Worm (Caenorhabditis elegans) whole organism, late embryonic: ENCODE results near the gene umps-1.

Source experiments
- C08G9.2 ChIP-seq: sonication (generic microtip); optimal IDR thresholded peaks from 2 replicates; lab custom pipeline; 2016; ENCODE audit warnings: mild to moderate bottlenecking, missing genetic modification characterization, moderate library complexity, missing compliant biosample characterization
- F13H6.1 ChIP-seq: sonication (generic microtip); optimal IDR thresholded peaks from 2 replicates; lab custom pipeline; 2016; ENCODE audit warnings: missing genetic modification characterization, missing compliant biosample characterization
- K02D7.2 ChIP-seq: sonication (generic microtip); optimal IDR thresholded peaks from 2 replicates; lab custom pipeline; 2017; ENCODE audit warnings: mild to moderate bottlenecking, missing genetic modification characterization, missing compliant biosample characterization
- K09A11.1 ChIP-seq: sonication (generic microtip); optimal IDR thresholded peaks from 2 replicates; lab custom pipeline; 2017; ENCODE audit warnings: antibody characterized with exemption, mild to moderate bottlenecking, missing genetic modification characterization, missing compliant biosample characterization; ENCODE audit not compliant: insufficient read depth
- ahr-1 ChIP-seq: sonication (generic microtip); optimal IDR thresholded peaks from 2 replicates; lab custom pipeline; 2016; ENCODE audit warnings: missing genetic modification characterization, missing compliant biosample characterization
- ceh-14 ChIP-seq: sonication (generic microtip); optimal IDR thresholded peaks from 2 replicates; lab custom pipeline; 2016; ENCODE audit warnings: missing genotype, missing genetic modification characterization, missing compliant biosample characterization
- ceh-24 ChIP-seq: sonication (generic microtip); optimal IDR thresholded peaks from 2 replicates; lab custom pipeline; 2016; ENCODE audit warnings: mild to moderate bottlenecking, missing genetic modification characterization, missing compliant biosample characterization
- ceh-30 ChIP-seq: fragments of 150-350 bp; optimal IDR thresholded peaks from 2 replicates; lab custom pipeline; 2014; ENCODE audit warnings: missing biosample characterization, missing genetic modification characterization
- ceh-34 ChIP-seq: sonication (generic microtip); optimal IDR thresholded peaks from 2 replicates; lab custom pipeline; 2016; ENCODE audit warnings: mild to moderate bottlenecking, missing genetic modification characterization, missing compliant biosample characterization
- ceh-45 ChIP-seq: fragments of 200-800 bp; sonication (Bioruptor generic); IDR thresholded peaks from 2 replicates; pipeline ENCODE4 v1.3.6; 2022; ENCODE audit warnings: missing genetic modification reagents, missing genetic modification characterization, missing compliant biosample characterization
- ceh-48 ChIP-seq: sonication (generic microtip); optimal IDR thresholded peaks from 2 replicates; lab custom pipeline; 2016; ENCODE audit warnings: missing genetic modification characterization, inconsistent platforms, missing compliant biosample characterization
- ceh-6 ChIP-seq: fragments of 200-800 bp; sonication (Bioruptor generic); optimal IDR thresholded peaks from 2 replicates; lab custom pipeline; 2018; ENCODE audit warnings: mild to moderate bottlenecking, missing genetic modification characterization, missing compliant biosample characterization
- elt-2 ChIP-seq: sonication (generic microtip); optimal IDR thresholded peaks from 2 replicates; lab custom pipeline; 2016; ENCODE audit warnings: missing genetic modification reagents, missing genetic modification characterization, missing compliant biosample characterization
- eyg-1 ChIP-seq: sonication (generic microtip); optimal IDR thresholded peaks from 2 replicates; lab custom pipeline; 2016; ENCODE audit warnings: missing genotype, missing genetic modification characterization, missing compliant biosample characterization
- fkh-10 ChIP-seq: fragments of 150-350 bp; optimal IDR thresholded peaks from 2 replicates; lab custom pipeline; 2014; ENCODE audit warnings: missing biosample characterization, missing genetic modification reagents, missing genetic modification characterization
- hlh-15 ChIP-seq: sonication (generic microtip); optimal IDR thresholded peaks from 2 replicates; lab custom pipeline; 2016; ENCODE audit warnings: missing genetic modification characterization, missing compliant biosample characterization
- hlh-30 ChIP-seq: sonication (generic microtip); optimal IDR thresholded peaks from 2 replicates; lab custom pipeline; 2017; ENCODE audit warnings: antibody characterized with exemption, missing genetic modification characterization, missing compliant biosample characterization; ENCODE audit not compliant: insufficient read depth
- lim-6 ChIP-seq: sonication (generic microtip); optimal IDR thresholded peaks from 2 replicates; lab custom pipeline; 2016; ENCODE audit warnings: missing genetic modification characterization, missing compliant biosample characterization
- lin-11 ChIP-seq: fragments of 200-800 bp; sonication (Bioruptor generic); optimal IDR thresholded peaks from 2 replicates; lab custom pipeline; 2018; ENCODE audit warnings: mild to moderate bottlenecking, missing genetic modification characterization, missing compliant biosample characterization
- nhr-11 ChIP-seq: fragments of 150-350 bp; optimal IDR thresholded peaks from 2 replicates; lab custom pipeline; 2014; ENCODE audit warnings: missing biosample characterization, missing genetic modification characterization
- nhr-232 ChIP-seq: sonication (generic microtip); optimal IDR thresholded peaks from 2 replicates; lab custom pipeline; 2016; ENCODE audit warnings: missing genetic modification characterization, missing compliant biosample characterization
- pag-3 ChIP-seq: sonication (generic microtip); optimal IDR thresholded peaks from 2 replicates; lab custom pipeline; 2016; ENCODE audit warnings: missing compliant biosample characterization, missing genetic modification characterization, borderline replicate concordance
- pax-1 ChIP-seq: fragments of 150-350 bp; optimal IDR thresholded peaks from 2 replicates; lab custom pipeline; 2014; ENCODE audit warnings: missing biosample characterization, missing genetic modification characterization
- pha-2 ChIP-seq: sonication (generic microtip); optimal IDR thresholded peaks from 2 replicates; lab custom pipeline; 2017; ENCODE audit warnings: mild to moderate bottlenecking, missing genetic modification characterization, missing compliant biosample characterization
- pha-4 ChIP-seq: fragments of 150-350 bp; optimal IDR thresholded peaks from 2 replicates; lab custom pipeline; 2018; ENCODE audit warnings: missing biosample characterization, missing genetic modification reagents, missing genetic modification characterization
- pros-1 ChIP-seq: fragments of 150-350 bp; optimal IDR thresholded peaks from 2 replicates; lab custom pipeline; 2014; ENCODE audit warnings: missing biosample characterization, missing genetic modification reagents, missing genetic modification characterization
- ref-2 ChIP-seq: sonication (generic microtip); optimal IDR thresholded peaks from 2 replicates; lab custom pipeline; 2016; ENCODE audit warnings: missing genetic modification characterization, missing compliant biosample characterization
- sox-4 ChIP-seq: sonication (generic microtip); optimal IDR thresholded peaks from 2 replicates; lab custom pipeline; 2017; ENCODE audit warnings: mild to moderate bottlenecking, missing genetic modification characterization, inconsistent platforms, missing compliant biosample characterization
- tbx-2 ChIP-seq: sonication (generic microtip); optimal IDR thresholded peaks from 2 replicates; lab custom pipeline; 2016; ENCODE audit warnings: missing genetic modification characterization, missing compliant biosample characterization
- ttx-3 ChIP-seq: sonication (generic microtip); optimal IDR thresholded peaks from 2 replicates; lab custom pipeline; 2016; ENCODE audit warnings: missing genetic modification reagents, missing genetic modification characterization, missing compliant biosample characterization
- unc-3 ChIP-seq, 2 experiments: fragments of 200-800 bp in 1 of 2; sonication (Bioruptor generic) in 1 of 2; sonication (generic microtip) in 1 of 2; conservative IDR thresholded peaks in 1 of 2; optimal IDR thresholded peaks in 1 of 2; 2 replicates each; pipeline versions ENCODE4 v1.3.6 to Lab custom; 2016 to 2022; ENCODE audit warnings: missing compliant biosample characterization in 2 of 2, missing genetic modification characterization in 2 of 2, missing genetic modification reagents in 1 of 2
- unc-42 ChIP-seq: sonication (generic microtip); optimal IDR thresholded peaks from 2 replicates; lab custom pipeline; 2016; ENCODE audit warnings: missing genotype, missing genetic modification characterization, missing compliant biosample characterization
- unc-55 ChIP-seq: sonication (generic microtip); optimal IDR thresholded peaks from 2 replicates; lab custom pipeline; 2017; ENCODE audit warnings: missing biosample characterization, missing genetic modification reagents, missing genetic modification characterization
- unc-86 ChIP-seq: sonication (generic microtip); optimal IDR thresholded peaks from 2 replicates; lab custom pipeline; 2016; ENCODE audit warnings: missing genetic modification characterization, missing compliant biosample characterization

The umps-1 gene

DNA sequence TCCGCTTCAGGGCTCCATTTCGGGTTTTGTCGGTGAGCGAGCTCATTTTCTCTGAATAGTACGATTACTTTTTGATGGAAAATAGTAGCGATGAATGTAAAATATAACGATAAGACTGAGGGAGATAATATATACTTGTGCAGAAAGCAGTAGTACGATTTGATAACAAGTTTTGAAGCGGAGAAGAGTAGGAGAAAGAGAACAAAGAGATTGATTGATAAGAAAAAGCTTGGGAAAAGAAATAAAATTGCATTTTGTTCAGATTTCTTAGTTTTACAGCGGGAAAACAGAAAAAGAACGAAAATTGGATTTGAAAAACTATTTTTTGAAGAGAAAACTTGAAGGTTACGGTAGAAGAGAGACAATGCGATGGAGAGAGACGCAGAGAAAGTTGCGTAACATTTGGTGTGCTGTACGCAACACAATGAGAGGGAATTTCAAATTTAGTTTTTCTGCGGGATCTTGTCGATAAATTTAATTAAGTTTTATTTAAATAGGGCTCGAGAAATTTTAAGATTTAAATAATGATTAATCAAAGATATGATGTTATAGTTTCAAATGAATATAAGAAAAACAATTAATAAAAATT is at the start of gene umps-1:
Gene umps-1, minus strand, starts transcription at position 51 of the 589 bp plus-strand sequence.
- TF ChIP-seq elt-2 (tag; lab: Kevin White, UChicago) = peak; percentile 5
- no peak for TF ChIP-seq unc-55

DNA sequence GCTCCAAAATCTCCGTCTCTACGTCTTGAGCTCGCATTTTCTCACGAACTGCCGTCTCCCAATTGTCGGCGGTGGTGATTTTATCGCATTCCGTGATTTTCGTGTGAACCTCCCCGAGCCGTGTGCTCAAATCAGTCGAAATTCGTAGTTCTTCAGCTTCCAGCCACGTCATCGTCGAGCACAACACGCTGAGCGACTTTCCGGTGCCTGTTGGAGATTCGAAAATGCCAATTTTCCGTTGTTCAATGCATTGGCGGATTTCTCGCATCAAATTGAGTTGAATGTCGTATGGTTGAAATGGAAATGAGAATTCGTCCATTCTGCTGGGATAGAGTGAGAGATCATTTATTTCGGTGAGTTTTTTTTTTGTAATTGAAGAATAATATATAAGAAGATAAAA is 47.5 kb upstream of the umps-1 start, which contains the start of the genes M03C11.3 and chl-1:
Gene M03C11.3, plus strand, starts transcription at position 153 of the 400 bp plus-strand sequence.
Gene chl-1, minus strand, starts transcription at position 323 of the 400 bp plus-strand sequence.
- no peak for TF ChIP-seq ceh-24
- no peak for TF ChIP-seq eyg-1 (tag; lab: Kevin White, UChicago)
- TF ChIP-seq pag-3 (tag; lab: Kevin White, UChicago) = no peak
- no peak for TF ChIP-seq ttx-3
- no peak for TF ChIP-seq lim-6 (tag; lab: Kevin White, UChicago)
- TF ChIP-seq pha-2 (tag; lab: Kevin White, UChicago) = no peak
- no peak for TF ChIP-seq F13H6.1 (tag; lab: Kevin White, UChicago)
- TF ChIP-seq pros-1 = no peak
- no peak for TF ChIP-seq unc-86 (tag; lab: Kevin White, UChicago)
- no peak for TF ChIP-seq C08G9.2 (tag; lab: Kevin White, UChicago)
- TF ChIP-seq ceh-34 (tag; lab: Kevin White, UChicago) = no peak
- no peak for TF ChIP-seq ref-2 (tag; lab: Kevin White, UChicago)
- TF ChIP-seq ahr-1 (tag; lab: Kevin White, UChicago) = no peak
- TF ChIP-seq K02D7.2 (tag; lab: Kevin White, UChicago) = no peak
- TF ChIP-seq tbx-2 (tag; lab: Kevin White, UChicago) = no peak
- TF ChIP-seq ceh-45 = no peak

DNA sequence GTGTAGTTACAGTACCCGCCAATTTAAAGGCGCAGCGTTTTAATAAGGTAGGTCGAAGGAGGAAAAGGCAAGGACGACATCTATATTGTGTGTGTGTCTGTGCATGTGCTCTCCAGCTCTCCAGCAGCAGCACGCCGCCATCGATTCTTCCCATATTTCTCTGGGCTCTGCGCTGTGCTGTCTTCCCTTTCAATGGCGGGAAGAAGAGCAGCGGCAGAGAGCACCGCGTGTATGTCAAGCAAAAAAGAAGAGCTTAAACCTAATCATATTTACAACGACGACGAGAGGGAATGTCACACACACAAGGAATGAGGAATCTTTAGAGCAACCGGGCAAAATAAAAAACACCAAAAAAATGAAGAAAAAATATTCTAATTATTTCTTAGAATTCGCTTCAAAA is 41.5 kb upstream of the umps-1 start:
- TF ChIP-seq ceh-48 (tag; lab: Kevin White, UChicago) (peak; percentile 72), hlh-30 (tag; lab: Kevin White, UChicago) (no peak), ceh-6 (no peak), unc-42 (tag; lab: Kevin White, UChicago) (peak; percentile 92), nhr-11 (tag; lab: Kevin White, UChicago) (no peak), unc-3 (GFP tag; conservative IDR thresholded peaks at IDR 0.05; lab: Robert Waterston, UW) (no peak), unc-3 (tag; optimal IDR thresholded peaks at IDR 0.05; lab: Kevin White, UChicago) (no peak), pax-1 (tag; lab: Kevin White, UChicago) (no peak)

DNA sequence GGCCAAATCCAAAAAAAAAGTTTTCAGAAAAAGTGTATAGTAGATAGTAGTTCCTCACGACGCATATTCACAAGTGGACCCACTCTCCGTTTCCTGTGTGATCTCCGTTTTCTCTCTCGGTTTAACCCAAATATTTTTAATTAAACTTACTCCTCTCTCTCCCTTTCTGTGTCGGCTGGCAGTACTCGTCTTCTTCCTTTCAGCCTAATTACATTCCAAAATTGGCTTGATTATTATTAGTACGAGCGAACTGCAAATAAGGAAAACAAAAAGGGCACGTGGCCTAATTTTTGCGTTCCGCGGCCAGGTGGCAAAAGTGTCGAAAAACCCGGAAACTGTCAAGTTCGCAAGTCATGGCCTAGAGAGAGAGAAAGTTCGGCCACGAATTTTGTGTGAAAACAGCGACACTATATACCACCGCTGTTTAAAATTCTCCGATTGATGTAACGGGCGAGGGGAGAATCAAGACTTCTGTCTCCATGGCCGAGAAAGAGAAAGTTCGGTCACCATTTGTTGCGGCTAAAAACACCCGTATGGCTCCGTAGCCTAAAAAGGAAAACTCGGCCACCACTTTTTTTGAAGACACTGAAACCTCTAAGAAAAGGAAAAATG is 39.5 kb upstream of the umps-1 start:
- no peak for TF ChIP-seq nhr-232
- no peak for TF ChIP-seq unc-86 (tag; lab: Kevin White, UChicago)
- no peak for TF ChIP-seq ceh-6
- TF ChIP-seq hlh-15 = no peak
- TF ChIP-seq unc-55 = no peak
- TF ChIP-seq tbx-2 (tag; lab: Kevin White, UChicago) = peak; percentile 31
- TF ChIP-seq ceh-14 = peak; percentile 59
- TF ChIP-seq K09A11.1 (tag; lab: Kevin White, UChicago) = no peak
- TF ChIP-seq unc-3 (GFP tag; conservative IDR thresholded peaks at IDR 0.05; lab: Robert Waterston, UW) = no peak
- TF ChIP-seq unc-3 (tag; optimal IDR thresholded peaks at IDR 0.05; lab: Kevin White, UChicago) = no peak
- no peak for TF ChIP-seq ceh-45
- no peak for TF ChIP-seq pag-3 (tag; lab: Kevin White, UChicago)
- TF ChIP-seq ttx-3 = peak; percentile 9
- TF ChIP-seq fkh-10 (GFP tag; lab: Kevin White, UChicago) = no peak
- TF ChIP-seq ceh-30 (tag; lab: Kevin White, UChicago) = no peak
- peak; percentile 35 for TF ChIP-seq unc-42 (tag; lab: Kevin White, UChicago)
- no peak for TF ChIP-seq sox-4 (tag; lab: Kevin White, UChicago)
- no peak for TF ChIP-seq pha-4 (tag; lab: Kevin White, UChicago)
- TF ChIP-seq ceh-34 (tag; lab: Kevin White, UChicago) = no peak
- no peak for TF ChIP-seq lin-11 (tag; lab: Kevin White, UChicago)
